Worm (Caenorhabditis elegans) whole organism, young adult: ENCODE data around the gene pcf-11.

Experiments used
- F23B12.7 ChIP-seq: sonication (generic microtip); optimal IDR thresholded peaks from 2 replicates; lab custom pipeline; 2017; ENCODE audit warnings: missing genetic modification characterization, mild to moderate bottlenecking, missing compliant biosample characterization, antibody characterized with exemption, moderate library complexity; ENCODE audit not compliant: insufficient read depth
- K11D2.4 ChIP-seq: fragments of 200-800 bp; sonication (Bioruptor generic); IDR thresholded peaks from 2 replicates; pipeline ENCODE4 v1.3.6; 2022; ENCODE audit warnings: missing genetic modification reagents, missing genetic modification characterization, missing compliant biosample characterization
- ceh-58 ChIP-seq: fragments of 200-800 bp; sonication (Bioruptor generic); IDR thresholded peaks from 2 replicates; pipeline ENCODE4 v1.3.6; 2022; ENCODE audit warnings: missing genetic modification characterization, missing compliant biosample characterization
- gei-17 ChIP-seq: fragments of 200-800 bp; sonication (Bioruptor generic); optimal IDR thresholded peaks from 2 replicates; lab custom pipeline; 2018; ENCODE audit warnings: mild to moderate bottlenecking, missing genetic modification characterization, missing compliant biosample characterization
- lag-1 ChIP-seq: fragments of 200-800 bp; sonication (Bioruptor generic); IDR thresholded peaks from 2 replicates; pipeline ENCODE4 v1.3.6; 2022; ENCODE audit warnings: missing genetic modification reagents, missing genetic modification characterization, missing compliant biosample characterization
- lin-35 ChIP-seq, 3 experiments: fragments of 150-350 bp in 2 of 3; sonication (generic microtip) in 1 of 3; optimal IDR thresholded peaks; 2 replicates each; lab custom pipeline; 2014 to 2018; ENCODE audit warnings: missing biosample characterization in 3 of 3, missing genetic modification characterization in 3 of 3, missing genetic modification reagents in 3 of 3
- nfya-1 ChIP-seq: sonication (generic microtip); optimal IDR thresholded peaks from 2 replicates; lab custom pipeline; 2017; ENCODE audit warnings: antibody characterized with exemption, missing compliant biosample characterization, missing genetic modification characterization, borderline replicate concordance; ENCODE audit not compliant: insufficient read depth
- snpc-4 ChIP-seq, 5 experiments: fragments of 150-350 bp in 1 of 5; sonication (generic microtip) in 4 of 5; optimal IDR thresholded peaks; 2 replicates each; lab custom pipeline; 2014 to 2018; ENCODE audit warnings: missing genetic modification characterization in 5 of 5, missing biosample characterization in 3 of 5, antibody characterized with exemption in 2 of 5, mild to moderate bottlenecking in 2 of 5, missing compliant biosample characterization in 2 of 5, missing genotype in 2 of 5, moderate library complexity in 2 of 5, missing genetic modification reagents in 1 of 5

DNA sequence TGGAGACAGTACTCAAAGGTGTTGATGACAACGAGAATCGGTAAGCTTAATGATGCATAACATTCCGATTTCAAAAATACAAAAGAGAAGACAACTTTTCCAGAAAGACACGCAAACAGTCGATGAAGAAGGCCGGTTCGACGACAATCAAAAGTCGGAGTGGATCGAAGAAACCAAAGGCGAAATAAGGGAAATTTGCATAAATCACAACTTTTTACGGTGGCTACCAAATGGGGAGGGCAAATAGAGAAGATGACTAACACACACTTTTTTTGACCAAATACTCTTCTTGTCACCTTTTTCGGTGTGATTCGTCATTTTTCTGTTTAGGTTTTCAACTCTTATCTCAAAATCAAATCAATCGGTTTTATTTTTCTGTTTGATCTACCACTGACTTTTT, 11.4 kb downstream of the pcf-11 start, which contains the start of gene C45G9.6:
- TF ChIP-seq lin-35 (GFP tag; optimal IDR thresholded peaks at IDR 0.05; lab: Kevin White, UChicago) (no peak), gei-17 (GFP tag; lab: Kevin White, UChicago) (no peak), lag-1 (no peak), snpc-4 (GFP tag; optimal IDR thresholded peaks at IDR 0.05; lab: Kevin White, UChicago) (no peak), snpc-4 (tag; optimal IDR thresholded peaks at IDR 0.05; lab: Kevin White, UChicago) (no peak), F23B12.7 (tag; lab: Kevin White, UChicago) (no peak), K11D2.4 (GFP tag; lab: Robert Waterston, UW) (no peak), ceh-58 (GFP tag; lab: Robert Waterston, UW) (no peak), nfya-1 (tag; lab: Kevin White, UChicago) (no peak)
